Worm (Caenorhabditis elegans) whole organism, L2 larva: ENCODE measurements around the gene F54D12.10.

ENCODE experiments used
- ama-1 ChIP-seq: fragments of 150-350 bp; optimal IDR thresholded peaks from 2 replicates; lab custom pipeline; 2018; ENCODE audit warnings: inconsistent platforms
- ceh-16 ChIP-seq: fragments of 150-350 bp; optimal IDR thresholded peaks from 2 replicates; lab custom pipeline; 2014; ENCODE audit warnings: missing biosample characterization, missing genetic modification characterization
- lin-11 ChIP-seq: fragments of 150-350 bp; sonication (generic microtip); optimal IDR thresholded peaks from 2 replicates; lab custom pipeline; 2014; ENCODE audit warnings: missing biosample characterization, missing genetic modification characterization, inconsistent platforms, mixed read lengths
- mab-5 ChIP-seq: fragments of 150-350 bp; optimal IDR thresholded peaks from 2 replicates; lab custom pipeline; 2014; ENCODE audit warnings: missing biosample characterization, missing genetic modification characterization
- mdl-1 ChIP-seq, 2 experiments: fragments of 150-350 bp in 1 of 2; sonication (generic microtip) in 1 of 2; optimal IDR thresholded peaks; 2 replicates each; lab custom pipeline; 2017; ENCODE audit warnings: missing biosample characterization in 2 of 2, missing genetic modification characterization in 2 of 2
- nhr-10 ChIP-seq: sonication (generic microtip); optimal IDR thresholded peaks from 2 replicates; lab custom pipeline; 2017; ENCODE audit warnings: missing biosample characterization, missing genetic modification characterization
- nhr-11 ChIP-seq: fragments of 150-350 bp; optimal IDR thresholded peaks from 2 replicates; lab custom pipeline; 2014; ENCODE audit warnings: missing biosample characterization, missing genetic modification characterization
- nhr-6 ChIP-seq: fragments of 150-350 bp; optimal IDR thresholded peaks from 2 replicates; lab custom pipeline; 2014; ENCODE audit warnings: missing biosample characterization, missing genetic modification characterization
- snpc-4 ChIP-seq: fragments of 150-350 bp; optimal IDR thresholded peaks from 2 replicates; lab custom pipeline; 2014; ENCODE audit warnings: missing biosample characterization, missing genetic modification characterization
- unc-55 ChIP-seq: fragments of 150-350 bp; sonication (generic microtip); optimal IDR thresholded peaks from 3 replicates; lab custom pipeline; 2014; ENCODE audit warnings: missing biosample characterization, missing genetic modification reagents, missing genetic modification characterization
- unc-62 ChIP-seq: fragments of 150-350 bp; optimal IDR thresholded peaks from 2 replicates; lab custom pipeline; 2014; ENCODE audit warnings: missing biosample characterization, missing genetic modification reagents, missing genetic modification characterization

ce11 chrII:1398396-1398795, 20.2 kb upstream of the F54D12.10 start, which contains the start of gene F54D12.2:
- no peak for TF ChIP-seq ama-1
- TF ChIP-seq nhr-11 (tag; lab: Kevin White, UChicago), result no peak
- TF ChIP-seq mab-5, result no peak
- no peak for TF ChIP-seq snpc-4 (tag; lab: Kevin White, UChicago)
- no peak for TF ChIP-seq lin-11 (tag; lab: Kevin White, UChicago)
- TF ChIP-seq unc-55 (GFP tag; lab: Kevin White, UChicago), result no peak
- TF ChIP-seq unc-62 (GFP tag; lab: Kevin White, UChicago), result no peak
- no peak for TF ChIP-seq mdl-1 (tag; optimal IDR thresholded peaks at IDR 0.05; lab: Kevin White, UChicago)
- TF ChIP-seq nhr-10 (tag; lab: Kevin White, UChicago), result no peak
- TF ChIP-seq nhr-6 (tag; lab: Kevin White, UChicago), result no peak
- no peak for TF ChIP-seq ceh-16
